Fruit fly (Drosophila melanogaster) whole organism, embryonic: ENCODE measurements around the gene foi.

Source experiments
- ATbp ChIP-seq: fragments of 200-800 bp; sonication (Bioruptor generic); optimal IDR thresholded peaks from 2 replicates; lab custom pipeline; 2017; ENCODE audit warnings: missing biosample characterization, mild to moderate bottlenecking, missing genetic modification characterization, missing genetic modification reagents
- CG10274 ChIP-seq: fragments of 200-800 bp; sonication (Bioruptor generic); optimal IDR thresholded peaks from 3 replicates; lab custom pipeline; 2017; ENCODE audit warnings: missing biosample characterization, mild to moderate bottlenecking, missing genetic modification characterization
- CG10979 ChIP-seq: fragments of 200-800 bp; sonication (Bioruptor generic); optimal IDR thresholded peaks from 2 replicates; lab custom pipeline; 2018; ENCODE audit warnings: missing biosample characterization, mild to moderate bottlenecking, missing genetic modification characterization, moderate library complexity
- CG12236 ChIP-seq: fragments of 200-800 bp; sonication (Bioruptor generic); optimal IDR thresholded peaks from 2 replicates; lab custom pipeline; 2016; ENCODE audit warnings: missing biosample characterization, missing genetic modification characterization
- CG12391 ChIP-seq: fragments of 200-800 bp; sonication (Bioruptor generic); optimal IDR thresholded peaks from 3 replicates; lab custom pipeline; 2018; ENCODE audit warnings: missing biosample characterization, mild to moderate bottlenecking, missing genetic modification characterization, moderate library complexity
- CG13123 ChIP-seq: fragments of 200-800 bp; sonication (Bioruptor generic); optimal IDR thresholded peaks from 2 replicates; lab custom pipeline; 2016; ENCODE audit warnings: missing biosample characterization, missing genetic modification characterization
- CG14710 ChIP-seq: fragments of 200-800 bp; sonication (Bioruptor generic); optimal IDR thresholded peaks from 3 replicates; lab custom pipeline; 2019; ENCODE audit warnings: missing biosample characterization, mild to moderate bottlenecking, missing genetic modification characterization, moderate library complexity
- CG1602 ChIP-seq: fragments of 200-800 bp; sonication (Bioruptor generic); optimal IDR thresholded peaks from 3 replicates; lab custom pipeline; 2016; ENCODE audit warnings: missing biosample characterization, missing genetic modification characterization
- CG17829 ChIP-seq: fragments of 200-800 bp; optimal IDR thresholded peaks from 2 replicates; lab custom pipeline; 2019; ENCODE audit warnings: missing biosample characterization, mild to moderate bottlenecking, missing genetic modification characterization, moderate library complexity
- CG18262 ChIP-seq: fragments of 200-800 bp; optimal IDR thresholded peaks from 3 replicates; lab custom pipeline; 2019; ENCODE audit warnings: missing biosample characterization, mild to moderate bottlenecking, missing genetic modification characterization, moderate library complexity
- CG2712 ChIP-seq: fragments of 200-800 bp; optimal IDR thresholded peaks from 3 replicates; lab custom pipeline; 2019; ENCODE audit warnings: missing biosample characterization, mild to moderate bottlenecking, missing genetic modification characterization, moderate library complexity
- CG30403 ChIP-seq: fragments of 200-800 bp; sonication (Bioruptor generic); optimal IDR thresholded peaks from 3 replicates; lab custom pipeline; 2016; ENCODE audit warnings: missing biosample characterization, missing genetic modification characterization
- CG31441 ChIP-seq: fragments of 200-800 bp; sonication (Bioruptor generic); IDR thresholded peaks from 2 replicates; pipeline ENCODE4 v1.3.6; 2022; ENCODE audit warnings: missing biosample characterization, missing genetic modification characterization
- CG32767 ChIP-seq: fragments of 200-800 bp; sonication (Bioruptor generic); IDR thresholded peaks from 2 replicates; pipeline ENCODE4 v1.3.6; 2022; ENCODE audit warnings: missing biosample characterization, missing genetic modification characterization
- CG3407 ChIP-seq: fragments of 200-800 bp; sonication (Bioruptor generic); optimal IDR thresholded peaks from 2 replicates; lab custom pipeline; 2018; ENCODE audit warnings: missing biosample characterization, mild to moderate bottlenecking, missing genetic modification characterization
- CG34422 ChIP-seq: fragments of 200-800 bp; sonication (Bioruptor generic); IDR thresholded peaks from 3 replicates; pipeline ENCODE4 v1.3.6; 2022; ENCODE audit warnings: missing biosample characterization, missing genetic modification characterization
- CG4707 ChIP-seq: fragments of 200-800 bp; sonication (Bioruptor generic); optimal IDR thresholded peaks from 2 replicates; lab custom pipeline; 2018; ENCODE audit warnings: missing biosample characterization, mild to moderate bottlenecking, missing genetic modification characterization, moderate library complexity
- CG7556 ChIP-seq: fragments of 200-800 bp; sonication (Bioruptor generic); optimal IDR thresholded peaks from 2 replicates; lab custom pipeline; 2017; ENCODE audit warnings: missing biosample characterization, mild to moderate bottlenecking, missing genetic modification characterization
- CG8388 ChIP-seq: fragments of 200-800 bp; sonication (Bioruptor generic); optimal IDR thresholded peaks from 2 replicates; lab custom pipeline; 2019; ENCODE audit warnings: missing biosample characterization, mild to moderate bottlenecking, missing genetic modification characterization, moderate library complexity
- CG9727 ChIP-seq: fragments of 200-800 bp; sonication (Bioruptor generic); optimal IDR thresholded peaks from 3 replicates; lab custom pipeline; 2017; ENCODE audit warnings: missing biosample characterization, mild to moderate bottlenecking, missing genetic modification characterization
- D ChIP-seq, 2 experiments: fragments of 200-800 bp in 1 of 2; fragments of >200 bp in 1 of 2; sonication (Bioruptor generic) in 1 of 2; optimal IDR thresholded peaks; 2 replicates in 1 of 2; 3 replicates in 1 of 2; lab custom pipeline; 2017; ENCODE audit warnings: mild to moderate bottlenecking in 1 of 2, missing biosample characterization in 1 of 2, missing genetic modification characterization in 1 of 2, missing genetic modification reagents in 1 of 2
- D19A ChIP-seq: fragments of 200-800 bp; optimal IDR thresholded peaks from 3 replicates; lab custom pipeline; 2019; ENCODE audit warnings: missing biosample characterization, mild to moderate bottlenecking, missing genetic modification characterization, moderate library complexity
- E2f2 ChIP-seq: fragments of 200-800 bp; sonication (Bioruptor generic); IDR thresholded peaks from 2 replicates; pipeline ENCODE4 v1.3.6; 2022; ENCODE audit warnings: missing biosample characterization, missing genetic modification characterization
- Hr51 ChIP-seq, 2 experiments: fragments of 200-800 bp; sonication (Bioruptor generic); optimal IDR thresholded peaks; 2 replicates in 1 of 2; 3 replicates in 1 of 2; lab custom pipeline; 2016 to 2018; ENCODE audit warnings: missing biosample characterization in 2 of 2, missing genetic modification characterization in 2 of 2, mild to moderate bottlenecking in 1 of 2, moderate library complexity in 1 of 2
- Med ChIP-seq: fragments of 200-800 bp; sonication (Bioruptor generic); peaks from one replicate; lab custom pipeline; 2016; ENCODE audit warnings: missing biosample characterization, missing genetic modification characterization, mild to moderate bottlenecking, inconsistent platforms, moderate library complexity
- Oli ChIP-seq: fragments of 200-800 bp; sonication (Bioruptor generic); optimal IDR thresholded peaks from 2 replicates; lab custom pipeline; 2018; ENCODE audit warnings: missing biosample characterization, mild to moderate bottlenecking, missing genetic modification characterization, moderate library complexity
- PHDP ChIP-seq: fragments of 200-800 bp; sonication (Bioruptor generic); optimal IDR thresholded peaks from 3 replicates; lab custom pipeline; 2018; ENCODE audit warnings: missing biosample characterization, mild to moderate bottlenecking, missing genetic modification characterization, moderate library complexity
- Pdp1 ChIP-seq, 2 experiments: fragments of 200-800 bp; sonication (Bioruptor generic); optimal IDR thresholded peaks; 3 replicates each; lab custom pipeline; 2016; ENCODE audit warnings: missing biosample characterization in 2 of 2, missing genetic modification characterization in 2 of 2, mild to moderate bottlenecking in 1 of 2, moderate library complexity in 1 of 2
- Xbp1 ChIP-seq: fragments of 200-800 bp; sonication (Bioruptor generic); optimal IDR thresholded peaks from 3 replicates; lab custom pipeline; 2016; ENCODE audit warnings: missing biosample characterization, mild to moderate bottlenecking, missing genetic modification characterization
- ap ChIP-seq: fragments of 200-800 bp; sonication (Bioruptor generic); IDR thresholded peaks from 2 replicates; pipeline ENCODE4 v1.3.6; 2022; ENCODE audit warnings: missing biosample characterization, missing genetic modification characterization
- bsh ChIP-seq, 2 experiments: fragments of 200-800 bp; sonication (Bioruptor generic); optimal IDR thresholded peaks; 2 replicates each; lab custom pipeline; 2017 to 2018; ENCODE audit warnings: mild to moderate bottlenecking in 2 of 2, missing biosample characterization in 2 of 2, missing genetic modification characterization in 2 of 2, moderate library complexity in 1 of 2
- chif ChIP-seq, 2 experiments: fragments of 200-800 bp; sonication (Bioruptor generic); optimal IDR thresholded peaks; 3 replicates each; lab custom pipeline; 2016; ENCODE audit warnings: missing biosample characterization in 2 of 2, missing genetic modification characterization in 2 of 2
- dmrt11E ChIP-seq: fragments of 200-800 bp; sonication (Bioruptor generic); optimal IDR thresholded peaks from 3 replicates; lab custom pipeline; 2018; ENCODE audit warnings: missing biosample characterization, mild to moderate bottlenecking, missing genetic modification characterization, moderate library complexity
- esg ChIP-seq: fragments of 200-800 bp; sonication (Bioruptor generic); conservative IDR thresholded peaks from 2 replicates; pipeline ENCODE4 v1.3.6; 2022; ENCODE audit warnings: missing biosample characterization, missing genetic modification characterization
- gem ChIP-seq: fragments of 200-800 bp; sonication (Bioruptor generic); optimal IDR thresholded peaks from 2 replicates; lab custom pipeline; 2019; ENCODE audit warnings: missing biosample characterization, mild to moderate bottlenecking, missing genetic modification characterization, moderate library complexity
- grau ChIP-seq: fragments of 200-800 bp; optimal IDR thresholded peaks from 3 replicates; lab custom pipeline; 2019; ENCODE audit warnings: missing biosample characterization, mild to moderate bottlenecking, missing genetic modification characterization, moderate library complexity
- gro ChIP-seq: fragments of 200-800 bp; sonication (Bioruptor generic); optimal IDR thresholded peaks from 2 replicates; lab custom pipeline; 2016; ENCODE audit warnings: missing biosample characterization, missing genetic modification characterization
- hkb ChIP-seq, 2 experiments: fragments of 200-800 bp in 1 of 2; fragments of >200 bp in 1 of 2; sonication (Bioruptor generic) in 1 of 2; IDR thresholded peaks in 1 of 2; optimal IDR thresholded peaks in 1 of 2; 2 replicates each; pipeline versions ENCODE4 v1.3.6 to Lab custom; 2017 to 2022; ENCODE audit warnings: missing biosample characterization in 1 of 2, missing genetic modification characterization in 1 of 2
- lola ChIP-seq, 3 experiments: fragments of >200 bp in 2 of 3; fragments of 200-800 bp in 1 of 3; sonication (Bioruptor generic) in 1 of 3; optimal IDR thresholded peaks; 2 replicates each; lab custom pipeline; 2017 to 2019; ENCODE audit warnings: missing biosample characterization in 3 of 3, missing genetic modification characterization in 3 of 3, mild to moderate bottlenecking in 1 of 3, moderate library complexity in 1 of 3
- phol ChIP-seq: fragments of 200-800 bp; sonication (Bioruptor generic); optimal IDR thresholded peaks from 3 replicates; lab custom pipeline; 2018; ENCODE audit warnings: missing biosample characterization, mild to moderate bottlenecking, missing genetic modification characterization, moderate library complexity
- prd ChIP-seq, 3 experiments: fragments of >200 bp in 2 of 3; fragments of 200-800 bp in 1 of 3; sonication (Bioruptor generic) in 1 of 3; optimal IDR thresholded peaks in 2 of 3; IDR thresholded peaks in 1 of 3; 2 replicates in 2 of 3; 3 replicates in 1 of 3; pipeline versions ENCODE4 v1.3.6 to Lab custom; 2017 to 2022; ENCODE audit warnings: missing biosample characterization in 1 of 3, missing genetic modification characterization in 1 of 3
- row ChIP-seq: fragments of 200-800 bp; sonication (Bioruptor generic); IDR thresholded peaks from 3 replicates; pipeline ENCODE4 v1.3.6; 2022; ENCODE audit warnings: missing biosample characterization, missing genetic modification characterization
- sens ChIP-seq: fragments of 200-800 bp; sonication (Bioruptor generic); peaks from one replicate; lab custom pipeline; 2016; ENCODE audit warnings: missing biosample characterization, missing genetic modification characterization
- sr ChIP-seq: fragments of 200-800 bp; sonication (Bioruptor generic); IDR thresholded peaks from 3 replicates; pipeline ENCODE4 v1.3.6; 2022; ENCODE audit warnings: missing biosample characterization, missing genetic modification characterization
- trem ChIP-seq: fragments of 200-800 bp; optimal IDR thresholded peaks from 3 replicates; lab custom pipeline; 2019; ENCODE audit warnings: missing biosample characterization, mild to moderate bottlenecking, missing genetic modification characterization, moderate library complexity
- unpg ChIP-seq: fragments of 200-800 bp; sonication (Bioruptor generic); optimal IDR thresholded peaks from 3 replicates; lab custom pipeline; 2018; ENCODE audit warnings: missing biosample characterization, mild to moderate bottlenecking, missing genetic modification characterization, moderate library complexity
- zf30C ChIP-seq: fragments of 200-800 bp; sonication (Bioruptor generic); optimal IDR thresholded peaks from 3 replicates; lab custom pipeline; 2018; ENCODE audit warnings: missing biosample characterization, mild to moderate bottlenecking, missing genetic modification characterization

foi gene

dm6 chr3L:8542213-8542612 lies 17.2 kb downstream of the foi start:
- TF ChIP-seq bsh (GFP tag; optimal IDR thresholded peaks at IDR 0.05; lab: Kevin White, UChicago), result peak in 1 of 2 experiments; percentile 48
- TF ChIP-seq PHDP (tag; lab: Kevin White, UChicago), result peak; percentile 11
- TF ChIP-seq ap (GFP tag; lab: Robert Waterston, UW), result peak; percentile 20; the same call in 1 of the 2 replicates
- peak; percentile 6 for TF ChIP-seq D19A (tag; lab: Kevin White, UChicago)
- TF ChIP-seq CG31441 (GFP tag; lab: Robert Waterston, UW), result 0 out of 2 replicates have a peak, but pooled peaks have one; percentile 32
- peak; percentile 20 for TF ChIP-seq CG18262 (tag; lab: Kevin White, UChicago)
- TF ChIP-seq CG17829 (tag; lab: Kevin White, UChicago), result peak; percentile 20
- TF ChIP-seq gem (tag; lab: Kevin White, UChicago), result peak; percentile 55
- TF ChIP-seq gro (GFP tag; lab: Kevin White, UChicago), result no peak
- TF ChIP-seq phol, result peak; percentile 24
- peak; percentile 46 for TF ChIP-seq row (GFP tag; lab: Robert Waterston, UW)
- peak; percentile 42 for TF ChIP-seq CG10979 (tag; lab: Kevin White, UChicago)
- TF ChIP-seq CG10274, result no peak
- peak; percentile 26 for TF ChIP-seq Oli (tag; lab: Kevin White, UChicago)
- TF ChIP-seq CG9727 (GFP tag; lab: Kevin White, UChicago), result peak; percentile 20
- TF ChIP-seq CG7556, result peak; percentile 7
- no peak for TF ChIP-seq CG13123 (GFP tag; lab: Kevin White, UChicago)
- peak; percentile 4 for TF ChIP-seq zf30C (GFP tag; lab: Kevin White, UChicago)
- TF ChIP-seq sens, result peak; percentile 52
- no peak for TF ChIP-seq CG12236
- TF ChIP-seq grau (tag; lab: Kevin White, UChicago), result peak; percentile 32
- TF ChIP-seq D (optimal IDR thresholded peaks at IDR 0.05; lab: Kevin White, UChicago), result no peak
- peak; percentile 13 for TF ChIP-seq D (GFP tag; optimal IDR thresholded peaks at IDR 0.05; lab: Kevin White, UChicago)
- TF ChIP-seq CG32767, result 0 out of 2 replicates have a peak, but pooled peaks have one; percentile 8
- peak in 1 of 2 experiments; percentile 5 for TF ChIP-seq Pdp1 (GFP tag; optimal IDR thresholded peaks at IDR 0.05; lab: Kevin White, UChicago)
- TF ChIP-seq CG14710 (tag; lab: Kevin White, UChicago), result peak; percentile 23
- TF ChIP-seq CG12391 (tag; lab: Kevin White, UChicago), result peak; percentile 32
- TF ChIP-seq sr (GFP tag; lab: Robert Waterston, UW), result no peak
- TF ChIP-seq CG4707 (GFP tag; lab: Kevin White, UChicago), result no peak
- TF ChIP-seq Xbp1 (GFP tag; lab: Kevin White, UChicago), result peak; percentile 12
- TF ChIP-seq esg (GFP tag; lab: Robert Waterston, UW), result no peak
- peak in 1 of 2 experiments; percentile 27 for TF ChIP-seq Hr51 (GFP tag; optimal IDR thresholded peaks at IDR 0.05; lab: Kevin White, UChicago)
- TF ChIP-seq CG34422 (GFP tag; lab: Robert Waterston, UW), result no peak
- peak; percentile 12 for TF ChIP-seq CG1602
- peak; percentile 24; the same call in 1 of the 2 replicates for TF ChIP-seq E2f2 (GFP tag; lab: Robert Waterston, UW)
- TF ChIP-seq hkb (optimal IDR thresholded peaks at IDR 0.05; lab: Kevin White, UChicago), result no peak
- no peak for TF ChIP-seq hkb (GFP tag; IDR thresholded peaks at IDR 0.05; lab: Robert Waterston, UW)
- TF ChIP-seq ATbp (GFP tag; lab: Kevin White, UChicago), result peak; percentile 6
- TF ChIP-seq dmrt11E (tag; lab: Kevin White, UChicago), result peak; percentile 49
- peak; percentile 13 for TF ChIP-seq CG2712 (tag; lab: Kevin White, UChicago)
- peak in 1 of 2 experiments; percentile 13 for TF ChIP-seq chif (GFP tag; optimal IDR thresholded peaks at IDR 0.05; lab: Kevin White, UChicago)
- peak; percentile 25 for TF ChIP-seq unpg
- no peak for TF ChIP-seq prd (optimal IDR thresholded peaks at IDR 0.05; lab: Kevin White, UChicago)
- TF ChIP-seq prd (GFP tag; IDR thresholded peaks at IDR 0.05; lab: Robert Waterston, UW), result 0 out of 3 replicates have a peak, but pooled peaks have one; percentile 40
- TF ChIP-seq CG3407 (GFP tag; lab: Kevin White, UChicago), result no peak
- peak; percentile 17 for TF ChIP-seq CG30403 (GFP tag; lab: Kevin White, UChicago)
- peak; percentile 72 for TF ChIP-seq Med (GFP tag; lab: Kevin White, UChicago)
- TF ChIP-seq trem (tag; lab: Kevin White, UChicago), result no peak
- peak; percentile 18 for TF ChIP-seq CG8388 (GFP tag; lab: Kevin White, UChicago)
- TF ChIP-seq lola (GFP tag; optimal IDR thresholded peaks at IDR 0.05; lab: Kevin White, UChicago), result peak in 1 of 3 experiments; percentile 18
